Fruit fly (Drosophila melanogaster) whole organism, wandering third instar larva: Measurements from ENCODE around the gene okr.
A peak's percentile ranks its signal among the peaks of the same experiment; 100 is the strongest.

Source experiments
- Myc ChIP-seq: fragments of >200 bp; optimal IDR thresholded peaks from 2 replicates; lab custom pipeline; 2017
- Sp1 ChIP-seq: fragments of 200-800 bp; sonication (Bioruptor generic); optimal IDR thresholded peaks from 3 replicates; lab custom pipeline; 2019; ENCODE audit warnings: missing biosample characterization, mild to moderate bottlenecking, missing genetic modification characterization, moderate library complexity
- h ChIP-seq: fragments of 200-800 bp; sonication (Bioruptor generic); optimal IDR thresholded peaks from 3 replicates; lab custom pipeline; 2016; ENCODE audit warnings: missing biosample characterization, mild to moderate bottlenecking, missing genetic modification characterization

DNA sequence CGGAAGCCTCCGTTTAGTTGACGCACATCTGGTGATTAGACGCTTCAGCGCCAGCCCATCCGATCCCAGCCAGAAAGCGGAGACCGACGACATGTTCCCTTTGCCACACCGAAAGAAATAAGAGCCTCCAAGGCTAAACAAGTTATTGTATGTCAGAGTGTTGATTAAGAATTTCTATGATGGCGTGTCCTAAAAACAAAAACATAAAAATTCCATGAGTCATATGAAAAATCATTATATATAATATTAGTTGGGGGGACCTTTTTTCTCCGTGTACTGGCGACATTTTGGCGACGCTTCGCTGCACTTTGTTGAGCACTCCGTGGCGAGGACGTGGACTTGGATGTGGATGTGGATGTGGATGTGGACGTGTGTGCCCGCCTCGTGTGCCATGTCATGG, 20.2 kb upstream of the okr start:
- TF ChIP-seq Myc (no peak), h (GFP tag; lab: Kevin White, UChicago) (peak; percentile 49), Sp1 (no peak)
